Worm (Caenorhabditis elegans): ENCODE results near the gene ZK813.3.

- TF ChIP-seq lsy-2 (tag; optimal IDR thresholded peaks at IDR 0.05) (no peak), unc-62 (GFP tag; optimal IDR thresholded peaks at IDR 0.05) (no peak), snpc-4 (tag; optimal IDR thresholded peaks at IDR 0.05) (no peak), dmd-4 (tag; optimal IDR thresholded peaks at IDR 0.05) (no peak), zag-1 (tag; optimal IDR thresholded peaks at IDR 0.05) (no peak), ama-1 (optimal IDR thresholded peaks at IDR 0.05) (no peak), ceh-82 (tag; optimal IDR thresholded peaks at IDR 0.05) (no peak)
Measured at ce11 chrX:3451122-3451521, 9.5 kb downstream of the ZK813.3 start, which contains the start of gene ZK813.5.
